Worm (Caenorhabditis elegans) whole organism, dauer: ENCODE measurements around the gene hpo-40.

Source experiments
- unc-62 ChIP-seq: sonication (generic microtip); optimal IDR thresholded peaks from 2 replicates; lab custom pipeline; 2017; ENCODE audit warnings: missing biosample characterization, missing genetic modification reagents, missing genetic modification characterization

The hpo-40 gene

DNA sequence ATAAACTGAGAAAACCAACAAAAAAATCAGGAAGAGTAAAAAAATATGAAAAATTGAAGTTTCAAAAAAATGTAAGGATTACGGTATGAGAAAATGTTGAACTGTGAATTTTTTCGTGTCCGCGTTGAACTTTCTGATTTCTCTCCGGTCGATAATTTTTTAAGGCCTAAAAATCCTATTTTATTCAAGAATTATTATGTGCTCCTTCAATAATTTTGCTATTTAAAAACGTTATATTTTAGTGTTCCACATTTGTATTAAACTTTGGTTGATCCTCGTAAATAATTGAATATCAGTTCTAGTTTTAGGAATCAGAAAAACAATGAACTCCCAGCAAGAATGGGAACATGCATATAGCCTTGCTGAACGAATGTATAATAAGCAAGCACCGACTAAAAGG is at the start of gene hpo-40:
hpo-40 (plus strand) TSS at position 301 of the 400 bp plus-strand sequence.
- no peak for TF ChIP-seq unc-62 (GFP tag; lab: Kevin White, UChicago)

DNA sequence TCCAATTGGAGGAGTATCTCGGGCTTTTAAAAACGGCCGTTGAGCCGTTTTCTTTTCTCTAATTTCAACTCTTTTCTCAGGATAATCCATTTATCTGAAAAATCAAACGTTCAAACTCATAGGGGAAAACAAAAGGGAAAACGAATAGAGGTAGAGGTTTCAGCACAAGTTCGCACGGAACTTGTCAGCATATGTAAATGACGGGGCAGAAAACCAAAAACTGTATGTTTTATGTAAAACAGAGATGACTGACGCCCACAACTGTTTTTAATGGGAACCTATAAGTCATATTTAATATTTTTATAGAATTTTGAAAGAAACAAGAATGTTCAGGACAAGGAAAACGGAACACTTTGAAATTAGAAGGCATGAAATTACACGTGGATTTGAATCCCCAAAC is 46.4 kb upstream of the hpo-40 start, which contains the start of gene C51E3.6:
C51E3.6 (minus strand) TSS at position 101 of the 400 bp plus-strand sequence.
- no peak for TF ChIP-seq unc-62 (GFP tag; lab: Kevin White, UChicago)

DNA sequence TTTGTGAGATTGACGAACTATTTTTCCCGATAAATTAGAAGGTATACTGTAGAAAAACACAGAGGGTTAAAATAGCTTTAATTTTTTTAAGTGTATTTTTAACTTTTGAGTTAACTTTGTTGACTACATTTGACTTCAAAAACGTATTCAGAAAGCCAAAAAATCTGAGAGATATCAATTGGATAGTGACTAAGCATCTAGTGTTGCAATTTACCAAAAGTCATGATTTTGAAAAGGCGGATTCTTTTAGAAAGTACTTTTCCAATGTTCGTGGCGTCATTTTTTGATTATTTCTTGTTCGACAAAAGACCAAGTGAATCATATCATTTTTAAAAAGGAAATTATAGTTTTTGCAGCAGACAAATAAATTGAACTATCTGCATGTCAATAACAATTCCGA is 43.9 kb upstream of the hpo-40 start:
- TF ChIP-seq unc-62 (GFP tag; lab: Kevin White, UChicago): no peak

DNA sequence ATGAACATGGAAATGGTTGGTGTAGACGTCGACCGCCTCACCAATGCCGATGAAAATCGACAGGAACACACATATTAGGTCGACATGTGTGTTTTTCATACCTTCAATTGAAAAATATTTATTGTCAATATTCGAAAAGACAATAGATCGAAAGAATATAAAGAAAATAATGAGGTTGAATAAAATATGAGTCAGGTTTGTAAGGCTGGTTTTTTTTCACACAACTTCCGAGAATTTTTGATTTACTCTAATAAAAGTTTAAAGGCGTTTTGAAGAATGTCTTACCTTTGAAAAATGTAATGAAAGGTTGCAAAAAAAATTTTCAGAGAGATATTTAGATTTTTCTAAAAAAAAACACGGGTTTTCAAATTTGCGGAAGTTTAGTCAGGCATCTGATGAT is 39.1 kb upstream of the hpo-40 start, which contains the start of gene egl-3:
egl-3 (minus strand) TSS at position 101 of the 400 bp plus-strand sequence.
- no peak for TF ChIP-seq unc-62 (GFP tag; lab: Kevin White, UChicago)

DNA sequence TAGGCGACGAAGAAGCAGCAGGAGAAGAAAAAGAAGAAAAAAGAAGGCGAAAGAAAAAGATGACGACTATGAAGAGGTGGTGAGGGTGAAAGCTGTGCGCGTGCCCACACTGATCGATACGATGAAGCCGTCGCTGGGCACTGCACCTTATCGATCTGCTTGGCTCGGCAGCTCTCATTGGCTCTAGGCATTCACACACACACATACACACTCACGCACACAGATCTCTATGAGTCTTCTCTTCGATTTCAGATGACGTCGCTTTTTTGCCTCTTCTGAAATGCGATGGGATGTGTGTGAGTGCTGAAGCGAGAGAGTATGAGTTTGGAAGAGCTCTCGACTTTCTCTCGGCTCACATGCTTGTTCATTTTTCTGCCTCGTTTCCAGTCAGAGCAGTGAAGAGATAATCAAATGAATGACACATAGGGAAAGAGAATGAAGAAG is 38.1 kb upstream of the hpo-40 start:
- no peak for TF ChIP-seq unc-62 (GFP tag; lab: Kevin White, UChicago)

DNA sequence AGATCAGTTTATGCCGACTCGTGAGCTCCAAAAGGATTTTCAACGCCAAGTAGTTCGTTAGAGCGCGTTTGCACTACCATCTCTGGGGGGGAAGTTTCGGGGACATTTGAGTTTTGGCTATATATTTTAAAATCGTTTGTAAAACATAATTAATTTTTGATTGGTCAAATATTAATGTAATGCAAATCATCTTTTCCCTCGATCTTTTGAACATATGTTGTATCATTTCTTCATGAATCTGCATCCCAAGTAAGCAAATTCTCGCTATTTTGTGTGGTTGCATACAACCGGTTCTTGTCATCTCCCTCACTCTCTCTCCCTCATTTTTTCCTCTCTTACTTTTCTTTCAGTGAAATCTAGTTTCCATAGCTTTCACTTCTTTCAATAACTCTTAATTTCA is 34.6 kb upstream of the hpo-40 start:
- no peak for TF ChIP-seq unc-62 (GFP tag; lab: Kevin White, UChicago)

DNA sequence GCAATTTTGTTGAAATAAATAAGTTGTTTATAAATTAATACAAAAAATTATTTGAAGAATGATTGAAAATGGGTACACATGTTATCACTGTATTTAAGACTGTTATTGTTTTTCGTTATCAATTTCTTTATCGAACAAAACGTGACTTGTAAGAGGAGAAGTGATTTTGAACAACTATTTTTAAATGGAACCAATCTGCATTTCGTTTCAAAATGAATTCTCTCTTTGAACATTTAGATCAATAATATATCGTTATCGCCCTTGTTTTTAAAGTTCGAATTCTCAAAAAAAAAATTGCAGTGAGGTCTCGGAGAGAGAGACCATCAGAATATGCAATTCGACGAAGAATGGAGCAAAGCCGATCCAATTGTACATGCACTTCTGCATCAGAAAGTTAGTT is 33.5 kb upstream of the hpo-40 start, which contains the start of gene cul-5:
cul-5 (plus strand) TSS at position 301 of the 400 bp plus-strand sequence.
- TF ChIP-seq unc-62 (GFP tag; lab: Kevin White, UChicago): no peak

DNA sequence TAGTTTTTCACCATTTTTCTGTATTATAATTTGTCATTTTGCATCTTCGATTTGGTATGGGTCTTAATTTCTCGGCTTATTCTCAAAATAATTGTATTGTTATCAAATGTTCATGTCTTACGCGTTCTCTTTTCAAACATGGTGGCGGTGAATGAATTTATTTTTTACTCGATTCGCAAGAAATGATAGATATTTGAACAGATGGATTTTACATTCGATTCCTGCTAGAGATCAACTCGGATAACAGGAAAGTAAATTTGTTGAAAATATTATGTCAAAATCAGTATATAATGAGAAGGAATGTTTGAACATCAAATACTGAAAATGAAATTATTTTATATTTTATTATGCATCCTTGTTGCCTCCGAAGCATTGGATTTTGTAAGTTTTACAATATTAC is 29.7 kb upstream of the hpo-40 start, which contains the start of gene ZK856.4:
ZK856.4 (plus strand) TSS at position 301 of the 400 bp plus-strand sequence.
- TF ChIP-seq unc-62 (GFP tag; lab: Kevin White, UChicago): no peak

DNA sequence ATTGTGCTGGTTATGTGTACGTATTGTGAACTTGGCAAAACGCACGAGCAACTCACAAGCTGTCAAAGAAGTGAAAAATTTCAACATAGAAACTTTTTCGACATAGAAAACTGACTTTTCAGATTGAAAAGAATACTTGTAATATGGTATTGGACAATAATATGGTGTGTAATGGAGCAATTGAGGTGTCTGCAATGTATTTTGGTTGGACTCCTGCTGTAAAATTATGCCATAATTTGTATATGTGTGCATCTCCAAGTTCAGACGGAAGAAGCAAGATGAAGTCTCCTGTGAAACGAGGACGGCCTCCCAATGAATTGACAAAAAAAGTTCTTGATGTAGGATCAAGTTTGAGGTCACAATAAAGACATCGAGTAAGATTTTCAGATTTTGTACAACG is 28.9 kb upstream of the hpo-40 start:
- TF ChIP-seq unc-62 (GFP tag; lab: Kevin White, UChicago): no peak

DNA sequence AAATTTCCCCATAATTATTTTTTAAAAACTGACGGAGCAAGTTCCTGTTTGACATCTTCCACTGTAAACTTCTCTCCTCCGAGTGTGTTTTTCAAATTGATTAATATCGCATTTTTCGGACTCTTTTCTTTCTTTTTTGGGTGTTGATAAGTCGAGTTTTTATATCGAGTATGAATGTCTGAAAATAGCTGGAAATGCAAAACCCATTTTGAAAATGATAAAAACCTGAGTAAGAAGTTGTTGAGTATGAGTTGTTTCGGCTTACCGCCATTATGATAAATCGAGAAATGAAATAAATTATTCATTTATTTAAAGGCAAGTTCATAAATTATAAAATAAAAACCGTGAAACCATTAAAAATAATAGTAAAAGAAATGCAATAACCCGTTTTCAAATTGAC is 27.0 kb upstream of the hpo-40 start, which contains the start of gene ZK856.18:
ZK856.18 (minus strand) TSS at position 289 of the 400 bp plus-strand sequence.
- no peak for TF ChIP-seq unc-62 (GFP tag; lab: Kevin White, UChicago)

DNA sequence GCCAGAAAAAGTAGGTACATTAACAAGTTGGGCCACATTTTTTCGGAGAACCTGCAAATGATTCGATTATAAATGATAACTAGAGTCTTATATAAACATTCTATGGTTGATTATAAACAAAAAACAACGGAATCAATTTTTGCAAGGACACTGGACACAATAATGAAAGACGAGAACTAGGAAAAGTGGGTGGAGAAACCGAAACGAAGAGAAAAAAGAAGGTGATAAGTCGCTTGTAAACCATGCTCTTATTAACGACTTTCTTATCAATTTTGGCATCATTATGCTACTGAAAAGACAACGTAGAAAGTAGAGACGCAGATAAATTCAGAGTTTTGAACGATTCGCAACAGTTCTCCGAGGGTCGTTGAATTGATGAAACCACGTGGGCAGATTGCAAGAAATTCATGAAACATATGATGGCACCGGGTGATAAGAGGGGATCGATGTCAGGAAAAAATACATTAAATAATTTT is 22.6 kb upstream of the hpo-40 start, which contains the start of gene ZK856.5:
ZK856.5 (minus strand) TSS at position 51 of the 476 bp plus-strand sequence.
- TF ChIP-seq unc-62 (GFP tag; lab: Kevin White, UChicago): no peak

DNA sequence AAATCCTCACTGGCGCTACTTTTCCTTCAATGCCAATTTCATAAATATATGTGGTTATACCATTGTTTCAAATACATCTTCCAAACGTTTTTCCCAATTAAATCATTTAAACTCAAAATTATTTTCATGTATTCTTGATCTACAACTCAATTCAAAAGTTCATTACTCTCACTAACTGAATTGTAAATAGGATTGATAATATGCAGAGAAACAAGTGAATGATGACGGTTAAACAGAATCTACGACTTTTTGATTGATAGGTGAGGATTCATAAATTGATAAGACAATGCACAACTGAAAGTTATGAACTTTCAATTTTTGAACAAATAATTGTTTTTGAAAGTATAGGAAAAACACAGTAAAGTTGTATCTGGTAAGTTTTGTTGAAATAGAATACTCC is 21.5 kb upstream of the hpo-40 start:
- TF ChIP-seq unc-62 (GFP tag; lab: Kevin White, UChicago): no peak

DNA sequence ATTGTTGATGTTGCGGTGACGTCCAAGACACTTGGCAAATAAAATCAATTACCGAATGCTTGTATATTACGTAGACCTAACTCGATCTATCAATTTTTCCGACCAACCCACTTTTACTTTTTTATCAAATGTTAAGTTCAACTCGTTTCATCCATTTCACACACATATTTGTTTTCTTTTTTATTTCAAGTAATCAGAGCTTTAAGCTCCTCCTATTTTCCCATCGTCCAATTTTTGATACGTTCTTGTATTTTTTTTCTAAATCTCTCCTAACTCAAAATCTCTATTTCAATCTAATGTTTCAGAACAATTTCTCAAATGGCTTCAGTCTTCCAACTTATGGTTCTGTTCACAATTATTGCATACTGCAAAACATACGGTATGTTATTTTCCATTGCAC is 14.3 kb upstream of the hpo-40 start, which contains the start of gene ZK856.6:
ZK856.6 (plus strand) TSS at position 301 of the 400 bp plus-strand sequence.
- TF ChIP-seq unc-62 (GFP tag; lab: Kevin White, UChicago): no peak

DNA sequence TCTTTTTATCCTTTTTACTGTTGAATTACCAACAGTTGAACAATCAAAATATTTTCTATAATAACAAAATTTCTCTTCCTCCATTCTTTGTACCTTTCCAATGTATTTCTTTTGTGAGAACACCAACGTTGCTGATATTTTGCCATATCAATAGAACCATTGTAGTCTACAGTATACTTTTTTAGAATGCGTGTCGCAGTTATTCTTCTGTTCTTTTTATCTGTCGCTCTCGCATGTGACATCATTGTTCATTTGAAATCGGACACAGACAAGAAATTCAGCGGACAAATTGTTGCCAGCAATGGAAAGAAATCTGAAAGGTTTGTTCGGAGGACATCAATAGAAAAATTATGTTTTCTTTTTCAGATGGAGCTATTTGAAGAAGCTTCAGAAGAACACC is 10.8 kb upstream of the hpo-40 start, which contains the start of gene ZK856.7:
ZK856.7 (plus strand) TSS at position 186 of the 400 bp plus-strand sequence.
- no peak for TF ChIP-seq unc-62 (GFP tag; lab: Kevin White, UChicago)

DNA sequence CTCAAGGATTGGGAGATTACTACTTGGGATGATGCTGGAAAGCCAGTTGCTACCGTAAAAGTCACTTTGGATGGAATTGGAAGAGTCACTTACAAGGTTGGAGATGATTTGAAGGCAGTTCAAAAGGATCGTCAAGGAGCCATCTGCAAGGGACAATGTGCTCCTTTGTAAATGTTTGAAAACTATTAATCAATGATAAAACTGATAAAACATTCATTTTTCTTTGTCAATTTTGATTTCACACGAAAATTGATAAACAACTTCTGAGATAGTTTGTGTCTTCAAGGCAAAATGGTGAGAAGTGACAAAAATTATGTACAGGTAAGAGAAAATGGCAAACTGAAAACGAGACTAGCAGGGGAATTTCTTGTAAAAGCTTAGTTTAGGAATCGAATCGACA is 10.4 kb upstream of the hpo-40 start:
- no peak for TF ChIP-seq unc-62 (GFP tag; lab: Kevin White, UChicago)

DNA sequence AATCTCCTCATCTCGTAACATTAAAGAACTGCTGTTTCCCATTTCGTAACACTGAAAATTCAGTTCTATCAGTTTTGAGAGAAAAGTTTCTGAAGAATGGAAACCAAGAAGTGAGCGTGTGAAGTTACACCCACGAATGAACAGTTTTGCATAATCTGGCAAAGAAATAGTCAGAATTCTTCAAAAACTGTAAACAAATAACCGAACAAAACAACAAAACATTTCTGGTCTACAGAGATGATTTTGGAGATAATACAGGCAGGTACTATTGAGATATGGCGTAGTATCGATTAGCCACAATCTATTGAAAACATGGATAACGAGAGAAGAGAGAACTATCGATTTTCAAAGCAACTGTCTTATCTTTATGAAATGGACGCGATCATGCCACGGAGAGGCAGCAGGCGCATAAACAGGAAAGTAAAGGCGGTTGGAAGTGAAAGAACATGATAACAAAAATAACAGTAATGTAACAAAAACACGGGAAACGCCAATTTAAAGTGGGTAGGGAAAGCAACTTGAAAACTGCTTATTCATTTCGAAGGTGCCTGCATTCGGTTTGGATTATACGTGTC is 9.2 kb upstream of the hpo-40 start, which contains the start of gene chpf-1:
chpf-1 (minus strand) TSS at position 51 of the 575 bp plus-strand sequence.
- no peak for TF ChIP-seq unc-62 (GFP tag; lab: Kevin White, UChicago)
